Fruit fly (Drosophila melanogaster) whole organism, wandering third instar larva: ENCODE data around the gene tfc.

ENCODE experiments used
- Abd-B ChIP-seq: fragments of >200 bp; optimal IDR thresholded peaks from 2 replicates; lab custom pipeline; 2017; ENCODE audit warnings: missing biosample characterization, missing genetic modification characterization
- Hr78 ChIP-seq: fragments of >200 bp; optimal IDR thresholded peaks from 2 replicates; lab custom pipeline; 2017; ENCODE audit warnings: missing biosample characterization, missing genetic modification characterization
- N ChIP-seq: fragments of >200 bp; optimal IDR thresholded peaks from 2 replicates; lab custom pipeline; 2018; ENCODE audit warnings: missing biosample characterization, missing external identifiers, missing genetic modification characterization
- OdsH ChIP-seq: fragments of 200-800 bp; sonication (Bioruptor generic); optimal IDR thresholded peaks from 2 replicates; lab custom pipeline; 2016; ENCODE audit warnings: missing biosample characterization, mild to moderate bottlenecking, missing genetic modification characterization
- br ChIP-seq: fragments of 200-800 bp; sonication (Bioruptor generic); optimal IDR thresholded peaks from 2 replicates; lab custom pipeline; 2016; ENCODE audit warnings: missing biosample characterization, missing genetic modification characterization
- dmrt93B ChIP-seq: fragments of 200-800 bp; sonication (Bioruptor generic); optimal IDR thresholded peaks from 2 replicates; lab custom pipeline; 2018; ENCODE audit warnings: missing biosample characterization, mild to moderate bottlenecking, missing genetic modification characterization
- fru ChIP-seq: fragments of 200-800 bp; sonication (Bioruptor generic); optimal IDR thresholded peaks from 3 replicates; lab custom pipeline; 2016; ENCODE audit warnings: missing biosample characterization, mild to moderate bottlenecking, missing genetic modification characterization
- h ChIP-seq: fragments of 200-800 bp; sonication (Bioruptor generic); optimal IDR thresholded peaks from 3 replicates; lab custom pipeline; 2016; ENCODE audit warnings: missing biosample characterization, mild to moderate bottlenecking, missing genetic modification characterization
- pan ChIP-seq: fragments of >200 bp; optimal IDR thresholded peaks from 2 replicates; lab custom pipeline; 2017
- psq ChIP-seq: fragments of 200-800 bp; sonication (Bioruptor generic); optimal IDR thresholded peaks from 3 replicates; lab custom pipeline; 2017; ENCODE audit warnings: missing biosample characterization, mild to moderate bottlenecking, missing genetic modification characterization, moderate library complexity
- sv ChIP-seq: fragments of 200-800 bp; sonication (Bioruptor generic); optimal IDR thresholded peaks from 3 replicates; lab custom pipeline; 2016; ENCODE audit warnings: missing biosample characterization, missing genetic modification characterization
- tai ChIP-seq: sonication (Bioruptor generic); optimal IDR thresholded peaks from 2 replicates; lab custom pipeline; 2016; ENCODE audit warnings: missing biosample characterization, missing genetic modification characterization
- usp ChIP-seq: fragments of >200 bp; optimal IDR thresholded peaks from 2 replicates; lab custom pipeline; 2017; ENCODE audit warnings: missing biosample characterization, missing genetic modification characterization
- woc ChIP-seq: sonication (Bioruptor generic); optimal IDR thresholded peaks from 2 replicates; lab custom pipeline; 2016; ENCODE audit warnings: missing biosample characterization, mild to moderate bottlenecking, missing genetic modification characterization

DNA sequence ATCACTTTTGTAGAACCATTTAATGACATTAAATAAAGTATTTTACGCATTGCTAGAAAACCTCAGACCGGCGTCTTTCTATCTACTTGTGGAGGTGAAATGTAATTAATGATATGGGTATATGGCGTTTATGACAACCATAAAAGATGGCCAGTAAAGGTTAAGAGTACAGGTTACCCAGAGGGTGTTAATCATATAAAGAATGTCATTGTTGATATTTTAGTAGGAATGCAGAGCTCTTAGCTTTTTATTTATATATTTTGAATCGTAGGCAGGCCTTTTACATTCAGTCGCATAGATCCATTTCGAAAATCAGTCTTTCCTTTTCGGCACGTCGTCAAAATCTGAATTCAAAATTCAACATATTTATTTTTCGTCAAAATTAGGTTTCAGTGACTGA lies 5.9 kb upstream of the tfc start, which contains the start of gene Bfc:
- no peak for TF ChIP-seq N (GFP tag; lab: Kevin White, UChicago)
- TF ChIP-seq br, result no peak
- TF ChIP-seq psq (GFP tag; lab: Kevin White, UChicago), result no peak
- no peak for TF ChIP-seq sv (GFP tag; lab: Kevin White, UChicago)
- TF ChIP-seq usp (GFP tag; lab: Kevin White, UChicago), result no peak
- TF ChIP-seq pan, result no peak
- no peak for TF ChIP-seq tai (GFP tag; lab: Kevin White, UChicago)
- no peak for TF ChIP-seq Hr78 (GFP tag; lab: Kevin White, UChicago)
- no peak for TF ChIP-seq fru (GFP tag; lab: Kevin White, UChicago)
- no peak for TF ChIP-seq woc (GFP tag; lab: Kevin White, UChicago)
- no peak for TF ChIP-seq dmrt93B
- TF ChIP-seq OdsH (GFP tag; lab: Kevin White, UChicago), result no peak
- TF ChIP-seq Abd-B, result no peak
- no peak for TF ChIP-seq h
